Worm (Caenorhabditis elegans): ENCODE data around the gene T24C12.3.

DNA sequence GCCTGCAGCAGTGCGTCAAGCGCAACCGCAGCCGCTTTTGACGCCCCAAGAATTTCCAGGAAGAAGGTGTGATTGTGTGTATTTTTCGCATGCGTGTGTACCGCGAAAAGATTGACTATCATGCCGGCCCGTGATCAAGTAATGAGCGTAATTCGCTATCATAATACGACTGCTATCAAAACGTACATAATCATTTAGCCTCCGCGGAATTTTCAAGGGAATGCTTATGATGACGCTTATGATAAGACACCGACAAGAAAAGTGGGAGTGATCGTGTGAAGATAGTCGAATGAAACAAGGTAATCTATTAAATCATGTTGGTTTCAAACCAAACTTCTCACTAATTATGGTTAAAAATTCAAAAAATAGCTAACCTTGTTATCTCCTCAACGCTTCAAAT lies 45.8 kb downstream of the T24C12.3 start:
- TF ChIP-seq lin-29 (GFP tag; IDR thresholded peaks at IDR 0.05) = no peak
- no peak for TF ChIP-seq ces-1 (GFP tag; optimal IDR thresholded peaks at IDR 0.05)
- no peak for TF ChIP-seq snpc-4 (tag; optimal IDR thresholded peaks at IDR 0.05)
- TF ChIP-seq madf-9 (GFP tag; conservative IDR thresholded peaks at IDR 0.05) = no peak
- no peak for TF ChIP-seq nhr-76 (tag; optimal IDR thresholded peaks at IDR 0.05)
- TF ChIP-seq nhr-111 (GFP tag; optimal IDR thresholded peaks at IDR 0.05) = no peak
- no peak for TF ChIP-seq dpl-1 (GFP tag; optimal IDR thresholded peaks at IDR 0.05)
- no peak for TF ChIP-seq jun-1 (tag; optimal IDR thresholded peaks at IDR 0.05)
- TF ChIP-seq set-16 (GFP tag; IDR thresholded peaks at IDR 0.05) = no peak

Data from whole organism, L4 larva.